Worm (Caenorhabditis elegans) whole organism, early embryonic: ENCODE results near the gene flp-1.

Experiments
- B0310.2 ChIP-seq: sonication (generic microtip); optimal IDR thresholded peaks from 2 replicates; lab custom pipeline; 2016; ENCODE audit warnings: mild to moderate bottlenecking, missing genetic modification characterization, missing compliant biosample characterization
- F13C5.2 ChIP-seq: sonication (generic microtip); optimal IDR thresholded peaks from 2 replicates; lab custom pipeline; 2017; ENCODE audit warnings: mild to moderate bottlenecking, missing genetic modification characterization, inconsistent platforms, missing compliant biosample characterization
- aly-1 ChIP-seq: sonication (generic microtip); optimal IDR thresholded peaks from 2 replicates; lab custom pipeline; 2016; ENCODE audit warnings: missing genetic modification characterization, missing compliant biosample characterization
- ama-1 ChIP-seq: fragments of 150-350 bp; optimal IDR thresholded peaks from 2 replicates; lab custom pipeline; 2014
- ceh-13 ChIP-seq: fragments of 200-800 bp; sonication (Bioruptor generic); optimal IDR thresholded peaks from 2 replicates; lab custom pipeline; 2018; ENCODE audit warnings: mild to moderate bottlenecking, missing genetic modification characterization, missing compliant biosample characterization
- ceh-36 ChIP-seq: sonication (generic microtip); optimal IDR thresholded peaks from 2 replicates; lab custom pipeline; 2016; ENCODE audit warnings: missing genetic modification characterization, inconsistent platforms, missing compliant biosample characterization
- ets-7 ChIP-seq: sonication (generic microtip); optimal IDR thresholded peaks from 2 replicates; lab custom pipeline; 2016; ENCODE audit warnings: missing genotype, missing genetic modification characterization, missing compliant biosample characterization
- flt-1 ChIP-seq: fragments of 200-800 bp; sonication (Bioruptor generic); IDR thresholded peaks from 2 replicates; pipeline ENCODE4 v1.3.6; 2022; ENCODE audit warnings: missing genetic modification characterization, missing compliant biosample characterization
- hmbx-1 ChIP-seq: sonication (generic microtip); optimal IDR thresholded peaks from 2 replicates; lab custom pipeline; 2016; ENCODE audit warnings: mild to moderate bottlenecking, missing genetic modification characterization, missing compliant biosample characterization
- hmg-4 ChIP-seq: fragments of 200-800 bp; sonication (Bioruptor generic); optimal IDR thresholded peaks from 2 replicates; lab custom pipeline; 2018; ENCODE audit warnings: mild to moderate bottlenecking, missing genetic modification characterization, missing compliant biosample characterization
- hnd-1 ChIP-seq: sonication (generic microtip); optimal IDR thresholded peaks from 2 replicates; lab custom pipeline; 2016; ENCODE audit warnings: missing genetic modification characterization, missing compliant biosample characterization
- pes-1 ChIP-seq: fragments of 200-800 bp; sonication (Bioruptor generic); IDR thresholded peaks from 2 replicates; pipeline ENCODE4 v1.3.6; 2022; ENCODE audit warnings: missing genetic modification reagents, missing genetic modification characterization, missing compliant biosample characterization
- scrt-1 ChIP-seq: fragments of 200-800 bp; sonication (Bioruptor generic); IDR thresholded peaks from 2 replicates; pipeline ENCODE4 v1.3.6; 2022; ENCODE audit warnings: missing genetic modification characterization, missing compliant biosample characterization
- sea-1 ChIP-seq: fragments of 200-800 bp; sonication (Bioruptor generic); conservative IDR thresholded peaks from 2 replicates; pipeline ENCODE4 v1.3.6; 2022; ENCODE audit warnings: missing genetic modification characterization, missing compliant biosample characterization
- tbx-11 ChIP-seq: fragments of 200-800 bp; sonication (Bioruptor generic); IDR thresholded peaks from 2 replicates; pipeline ENCODE4 v1.3.6; 2022; ENCODE audit warnings: missing genetic modification characterization, missing compliant biosample characterization
- tbx-37 ChIP-seq: fragments of 200-800 bp; sonication (Bioruptor generic); conservative IDR thresholded peaks from 2 replicates; pipeline ENCODE4 v1.3.6; 2022; ENCODE audit warnings: missing genetic modification reagents, missing genetic modification characterization, missing compliant biosample characterization
- tra-4 ChIP-seq: sonication (generic microtip); optimal IDR thresholded peaks from 2 replicates; lab custom pipeline; 2017; ENCODE audit warnings: missing genetic modification characterization, missing compliant biosample characterization

flp-1 gene

ce11 chrIV:9140172-9140805 is 4.2 kb upstream of the flp-1 start:
- TF ChIP-seq ceh-36 (tag; lab: Kevin White, UChicago) (no peak), B0310.2 (no peak), tbx-37 (GFP tag; lab: Robert Waterston, UW) (no peak), ama-1 (lab: Kevin White, UChicago) (no peak)

ce11 chrIV:9146111-9146510 is 1.6 kb downstream of the flp-1 start, which contains the start of gene daf-10:
Gene daf-10, minus strand, starts transcription at chrIV:9146211.
- no peak for TF ChIP-seq hmbx-1 (tag; lab: Kevin White, UChicago)
- TF ChIP-seq aly-1 (tag; lab: Kevin White, UChicago), result no peak
- TF ChIP-seq hnd-1 (tag; lab: Kevin White, UChicago), result no peak

ce11 chrIV:9146819-9147518 is 2.5 kb downstream of the flp-1 start, which contains the start of the genes rpb-12 and aly-2:
Gene rpb-12, minus strand, starts transcription at chrIV:9146869.
Gene aly-2, plus strand, starts transcription at chrIV:9147468.
- TF ChIP-seq F13C5.2 (tag; lab: Kevin White, UChicago), result no peak
- no peak for TF ChIP-seq hmbx-1 (tag; lab: Kevin White, UChicago)
- no peak for TF ChIP-seq hnd-1 (tag; lab: Kevin White, UChicago)
- TF ChIP-seq scrt-1, result no peak
- no peak for TF ChIP-seq ets-7
- TF ChIP-seq hmg-4, result no peak
- TF ChIP-seq flt-1 (GFP tag; lab: Robert Waterston, UW), result no peak
- no peak for TF ChIP-seq B0310.2
- no peak for TF ChIP-seq ceh-36 (tag; lab: Kevin White, UChicago)
- TF ChIP-seq pes-1 (GFP tag; lab: Robert Waterston, UW), result no peak
- TF ChIP-seq tbx-37 (GFP tag; lab: Robert Waterston, UW), result no peak
- no peak for TF ChIP-seq tbx-11 (GFP tag; lab: Robert Waterston, UW)

DNA sequence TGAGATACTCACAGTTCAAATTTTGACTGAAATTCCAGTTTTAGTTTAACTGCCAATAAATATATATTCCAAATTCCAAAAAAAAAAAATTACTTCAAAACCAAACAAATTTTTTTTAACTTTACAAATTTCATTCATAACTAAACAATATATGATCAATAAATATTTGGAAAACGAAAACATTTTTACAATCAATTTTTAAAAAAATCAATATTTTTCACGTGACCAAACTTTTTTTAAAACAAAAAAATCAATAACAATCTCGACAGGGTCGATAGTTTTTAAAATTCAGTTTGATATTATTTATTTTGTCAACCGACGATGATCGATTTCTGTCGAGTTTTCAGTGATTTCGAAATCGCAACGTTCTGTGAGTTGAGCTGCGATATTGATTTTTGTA is 5.7 kb downstream of the flp-1 start, which contains the start of gene F23B2.7:
TSS of gene F23B2.7 (plus strand) at position 301 of the 400 bp plus-strand sequence.
- TF ChIP-seq hmg-4 (no peak), tra-4 (no peak), ceh-13 (no peak), scrt-1 (no peak), tbx-11 (GFP tag; lab: Robert Waterston, UW) (no peak)

ce11 chrIV:9154263-9154662 is 9.8 kb downstream of the flp-1 start, which contains the start of gene F23B2.10:
Gene F23B2.10, minus strand, starts transcription at chrIV:9154363.
- TF ChIP-seq hnd-1 (tag; lab: Kevin White, UChicago), result no peak
- no peak for TF ChIP-seq F13C5.2 (tag; lab: Kevin White, UChicago)
- no peak for TF ChIP-seq tbx-11 (GFP tag; lab: Robert Waterston, UW)
- no peak for TF ChIP-seq flt-1 (GFP tag; lab: Robert Waterston, UW)
- no peak for TF ChIP-seq hmg-4
- TF ChIP-seq tbx-37 (GFP tag; lab: Robert Waterston, UW), result no peak
- TF ChIP-seq B0310.2, result no peak
- TF ChIP-seq ceh-36 (tag; lab: Kevin White, UChicago), result no peak
- TF ChIP-seq aly-1 (tag; lab: Kevin White, UChicago), result no peak
- no peak for TF ChIP-seq hmbx-1 (tag; lab: Kevin White, UChicago)
- TF ChIP-seq scrt-1, result no peak
- TF ChIP-seq pes-1 (GFP tag; lab: Robert Waterston, UW), result no peak
- TF ChIP-seq tra-4, result no peak
- no peak for TF ChIP-seq sea-1 (GFP tag; lab: Robert Waterston, UW)
- no peak for TF ChIP-seq ceh-13
- TF ChIP-seq ets-7, result no peak
- TF ChIP-seq ama-1 (lab: Kevin White, UChicago), result no peak

DNA sequence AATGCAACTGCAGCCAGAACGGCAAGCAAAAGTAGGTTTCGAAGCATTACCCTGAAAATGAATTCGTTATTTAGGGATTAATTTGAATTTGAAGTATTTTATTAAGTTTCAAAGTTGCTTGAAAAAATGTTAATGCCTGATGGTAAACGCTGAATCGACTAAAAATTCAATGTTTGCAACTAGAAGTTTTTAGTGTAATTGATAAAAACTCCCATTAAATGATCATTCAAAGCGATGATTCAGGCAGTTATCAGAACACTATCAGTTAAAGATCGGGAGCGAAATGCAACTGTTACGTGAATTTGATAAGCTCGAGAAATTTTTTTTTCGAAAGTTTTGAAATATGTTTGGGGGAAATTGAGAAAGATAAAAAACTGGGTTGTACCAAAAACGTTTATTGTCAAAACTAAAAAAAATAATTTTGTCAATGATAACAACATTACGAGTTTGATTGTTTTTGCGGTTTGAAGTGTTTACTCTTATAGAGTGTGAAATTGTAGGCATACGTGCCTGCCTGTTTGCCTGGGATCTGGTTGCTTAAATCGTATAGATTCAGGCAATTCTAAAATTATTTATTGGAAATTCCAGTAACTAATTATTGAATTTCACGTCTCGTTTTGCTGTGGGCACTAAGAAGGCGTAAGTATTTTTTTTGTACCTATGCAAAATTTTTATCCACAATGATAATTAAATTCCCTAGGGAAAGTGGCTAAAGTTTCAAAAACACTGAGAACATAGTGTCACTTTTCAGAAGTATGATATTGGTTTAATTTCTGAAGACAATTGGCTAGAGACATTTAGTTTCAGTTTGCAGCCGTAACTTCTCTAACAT is 14.7 kb downstream of the flp-1 start, which contains the start of gene pcp-3:
TSS of gene pcp-3 (minus strand) at position 51 of the 832 bp plus-strand sequence.
- TF ChIP-seq B0310.2, result no peak
- no peak for TF ChIP-seq aly-1 (tag; lab: Kevin White, UChicago)
- no peak for TF ChIP-seq scrt-1
- no peak for TF ChIP-seq ama-1 (lab: Kevin White, UChicago)
- TF ChIP-seq tbx-37 (GFP tag; lab: Robert Waterston, UW), result no peak
- no peak for TF ChIP-seq flt-1 (GFP tag; lab: Robert Waterston, UW)
- TF ChIP-seq ceh-36 (tag; lab: Kevin White, UChicago), result no peak

DNA sequence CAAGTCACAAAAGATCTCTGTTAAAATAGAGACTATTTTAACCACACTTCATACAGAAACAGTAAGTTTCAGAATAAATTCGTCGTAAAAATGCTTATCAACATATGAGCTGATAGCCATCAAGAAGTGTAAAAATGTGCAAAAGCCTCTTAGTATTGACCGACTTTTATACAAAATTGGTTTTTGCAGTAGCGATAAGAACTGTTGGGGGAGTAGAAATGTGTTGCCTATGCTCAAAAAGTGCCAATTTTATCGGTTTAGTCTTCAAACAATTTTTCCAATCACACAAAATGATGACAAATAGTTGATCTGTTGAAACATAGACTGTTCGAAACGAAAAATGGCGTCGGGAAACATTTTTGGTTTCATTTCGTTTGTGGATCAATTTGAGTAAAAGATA is 15.4 kb downstream of the flp-1 start:
- TF ChIP-seq ceh-36 (tag; lab: Kevin White, UChicago), result no peak
- TF ChIP-seq tbx-11 (GFP tag; lab: Robert Waterston, UW), result no peak
- no peak for TF ChIP-seq sea-1 (GFP tag; lab: Robert Waterston, UW)
- TF ChIP-seq hmbx-1 (tag; lab: Kevin White, UChicago), result no peak
- no peak for TF ChIP-seq tbx-37 (GFP tag; lab: Robert Waterston, UW)
- TF ChIP-seq hnd-1 (tag; lab: Kevin White, UChicago), result no peak
- TF ChIP-seq aly-1 (tag; lab: Kevin White, UChicago), result no peak
- no peak for TF ChIP-seq ets-7
- TF ChIP-seq ama-1 (lab: Kevin White, UChicago), result no peak
- no peak for TF ChIP-seq flt-1 (GFP tag; lab: Robert Waterston, UW)
- TF ChIP-seq B0310.2, result no peak
- no peak for TF ChIP-seq F13C5.2 (tag; lab: Kevin White, UChicago)
- TF ChIP-seq pes-1 (GFP tag; lab: Robert Waterston, UW), result no peak
- no peak for TF ChIP-seq scrt-1
- no peak for TF ChIP-seq tra-4
- no peak for TF ChIP-seq ceh-13
- no peak for TF ChIP-seq hmg-4
